Fruit fly (Drosophila melanogaster): ENCODE results near the gene Nf-YC.
A peak's percentile ranks its signal among the peaks of the same experiment; 100 is the strongest.

Gene Nf-YC

dm6 chrX:6849178-6849956 lies 28.6 kb upstream of the Nf-YC start, which contains the start of the genes Cht11 and CG4558:
Gene Cht11, minus strand, starts transcription at chrX:6849517.
Gene CG4558, plus strand, starts transcription at chrX:6849770.
- TF ChIP-seq psq (optimal IDR thresholded peaks at IDR 0.05) (no peak), CG8478 (optimal IDR thresholded peaks at IDR 0.05) (no peak), EcR (GFP tag; optimal IDR thresholded peaks at IDR 0.05) (no peak), usp (GFP tag; optimal IDR thresholded peaks at IDR 0.05) (no peak), pan (optimal IDR thresholded peaks at IDR 0.05) (no peak), Dll (optimal IDR thresholded peaks at IDR 0.05) (no peak)

dm6 chrX:6843841-6844440 lies 23.2 kb upstream of the Nf-YC start, which contains the start of the genes CG14435 and Tmf:
Gene CG14435, minus strand, starts transcription at chrX:6843921.
Gene Tmf, plus strand, starts transcription at chrX:6844341.
- no peak for TF ChIP-seq usp (GFP tag; optimal IDR thresholded peaks at IDR 0.05)
- TF ChIP-seq pan (optimal IDR thresholded peaks at IDR 0.05) = no peak
- no peak for TF ChIP-seq psq (optimal IDR thresholded peaks at IDR 0.05)
- TF ChIP-seq EcR (GFP tag; optimal IDR thresholded peaks at IDR 0.05) = no peak
- no peak for TF ChIP-seq Dll (optimal IDR thresholded peaks at IDR 0.05)
- no peak for TF ChIP-seq CG8478 (optimal IDR thresholded peaks at IDR 0.05)

- no peak for TF ChIP-seq usp (GFP tag; optimal IDR thresholded peaks at IDR 0.05)
Observed at dm6 chrX:6832584-6832983, 11.9 kb upstream of the Nf-YC start, which contains the start of gene mAChR-C. Gene mAChR-C, minus strand, starts transcription at chrX:6832684.

dm6 chrX:6824203-6824602 lies 3.5 kb upstream of the Nf-YC start, which contains the start of gene nonC:
Gene nonC, plus strand, starts transcription at chrX:6824496.
- TF ChIP-seq psq (optimal IDR thresholded peaks at IDR 0.05) (no peak), Dll (optimal IDR thresholded peaks at IDR 0.05) (no peak), CG8478 (optimal IDR thresholded peaks at IDR 0.05) (no peak), pan (optimal IDR thresholded peaks at IDR 0.05) (no peak), usp (GFP tag; optimal IDR thresholded peaks at IDR 0.05) (no peak), EcR (GFP tag; optimal IDR thresholded peaks at IDR 0.05) (no peak)

- TF ChIP-seq CG8478 (optimal IDR thresholded peaks at IDR 0.05) = no peak
- no peak for TF ChIP-seq EcR (GFP tag; optimal IDR thresholded peaks at IDR 0.05)
- TF ChIP-seq Dll (optimal IDR thresholded peaks at IDR 0.05) = no peak
- TF ChIP-seq psq (optimal IDR thresholded peaks at IDR 0.05) = no peak
- no peak for TF ChIP-seq usp (GFP tag; optimal IDR thresholded peaks at IDR 0.05)
- TF ChIP-seq pan (optimal IDR thresholded peaks at IDR 0.05) = no peak
Observed at dm6 chrX:6822904-6823303, 2.2 kb upstream of the Nf-YC start, which contains the start of gene Atx-1. Gene Atx-1, plus strand, starts transcription at chrX:6823204.

dm6 chrX:6813678-6814077 lies 7.0 kb downstream of the Nf-YC start, which contains the start of gene iav:
Gene iav, plus strand, starts transcription at chrX:6813978.
- no peak for TF ChIP-seq usp (GFP tag; optimal IDR thresholded peaks at IDR 0.05)
- TF ChIP-seq pan (optimal IDR thresholded peaks at IDR 0.05) = no peak
- no peak for TF ChIP-seq CG8478 (optimal IDR thresholded peaks at IDR 0.05)
- no peak for TF ChIP-seq psq (optimal IDR thresholded peaks at IDR 0.05)
- no peak for TF ChIP-seq Dll (optimal IDR thresholded peaks at IDR 0.05)
- no peak for TF ChIP-seq EcR (GFP tag; optimal IDR thresholded peaks at IDR 0.05)

dm6 chrX:6805404-6805803 lies 15.3 kb downstream of the Nf-YC start:
- TF ChIP-seq psq (optimal IDR thresholded peaks at IDR 0.05) (no peak), EcR (GFP tag; optimal IDR thresholded peaks at IDR 0.05) (no peak), Dll (optimal IDR thresholded peaks at IDR 0.05) (no peak), CG8478 (optimal IDR thresholded peaks at IDR 0.05) (no peak), pan (optimal IDR thresholded peaks at IDR 0.05) (no peak), usp (GFP tag; optimal IDR thresholded peaks at IDR 0.05) (no peak)

dm6 chrX:6804485-6805295 lies 16.0 kb downstream of the Nf-YC start:
- TF ChIP-seq Dll (optimal IDR thresholded peaks at IDR 0.05) (peak; percentile 81), pan (optimal IDR thresholded peaks at IDR 0.05) (no peak), EcR (GFP tag; optimal IDR thresholded peaks at IDR 0.05) (no peak)

dm6 chrX:6803880-6804484 lies 16.7 kb downstream of the Nf-YC start:
- no peak for TF ChIP-seq psq (optimal IDR thresholded peaks at IDR 0.05)

- TF ChIP-seq CG8478 (optimal IDR thresholded peaks at IDR 0.05) = no peak
- TF ChIP-seq EcR (GFP tag; optimal IDR thresholded peaks at IDR 0.05) = no peak
- TF ChIP-seq usp (GFP tag; optimal IDR thresholded peaks at IDR 0.05) = no peak
- no peak for TF ChIP-seq pan (optimal IDR thresholded peaks at IDR 0.05)
- TF ChIP-seq Dll (optimal IDR thresholded peaks at IDR 0.05) = no peak
- no peak for TF ChIP-seq psq (optimal IDR thresholded peaks at IDR 0.05)
Observed at dm6 chrX:6803312-6803794, 17.4 kb downstream of the Nf-YC start, which contains the start of the genes C3G and pod1. Gene C3G, minus strand, starts transcription at chrX:6803593. Gene pod1, plus strand, starts transcription at chrX:6803684.

dm6 chrX:6802376-6803080 lies 18.2 kb downstream of the Nf-YC start:
- no peak for TF ChIP-seq psq (optimal IDR thresholded peaks at IDR 0.05)
- TF ChIP-seq CG8478 (optimal IDR thresholded peaks at IDR 0.05) = no peak
- no peak for TF ChIP-seq pan (optimal IDR thresholded peaks at IDR 0.05)
- no peak for TF ChIP-seq EcR (GFP tag; optimal IDR thresholded peaks at IDR 0.05)
- no peak for TF ChIP-seq usp (GFP tag; optimal IDR thresholded peaks at IDR 0.05)
- no peak for TF ChIP-seq Dll (optimal IDR thresholded peaks at IDR 0.05)
